7 worm cellular contexts compared by ENCODE assay signal in the genomic region with DNA sequence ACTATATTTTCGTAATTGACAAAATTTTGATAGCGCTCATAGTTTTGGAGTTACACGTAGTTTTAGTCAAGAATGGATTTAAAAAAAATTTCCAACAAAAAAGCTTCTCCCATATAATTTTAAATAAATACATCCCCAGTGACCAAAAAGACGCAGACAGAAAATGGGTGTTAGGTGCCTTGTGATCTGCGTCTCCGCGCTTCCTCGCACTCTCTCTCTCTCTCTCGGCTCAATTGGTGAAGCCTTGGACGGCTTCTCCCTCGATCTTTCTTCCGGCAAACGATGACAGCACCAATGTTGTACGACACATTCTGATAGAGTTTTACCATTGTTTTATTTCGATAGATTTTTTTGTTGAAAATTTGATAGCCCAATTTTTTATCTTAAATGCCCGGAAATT.
A peak's percentile ranks its signal among the peaks of the same experiment; 100 is the strongest.
TF ChIP-seq lines count a peak whose summit lies in the region.

No protein-coding gene starts in this region.

TF ChIP-seq in whole organism, L1 larva, 84 proteins besides CTCF, POLR2A, EP300 and RAD21 (continues in another document):
- TF ChIP-seq C34B4.2 (tag; optimal IDR thresholded peaks at IDR 0.05; lab: Kevin White, UChicago) (no peak), nhr-90 (tag; optimal IDR thresholded peaks at IDR 0.05; lab: Kevin White, UChicago; ENCODE audit: poor library complexity) (no peak), fkh-8 (tag; optimal IDR thresholded peaks at IDR 0.05; lab: Kevin White, UChicago) (peak; percentile 33), ama-1 (optimal IDR thresholded peaks at IDR 0.05; lab: Kevin White, UChicago) (no peak), nhr-237 (tag; optimal IDR thresholded peaks at IDR 0.05; lab: Kevin White, UChicago) (no peak), nhr-47 (tag; optimal IDR thresholded peaks at IDR 0.05; lab: Kevin White, UChicago) (peak; percentile 28), ets-5 (GFP tag; IDR thresholded peaks at IDR 0.05; lab: Robert Waterston, UW) (no peak), Y116A8C.19 (tag; optimal IDR thresholded peaks at IDR 0.05; lab: Kevin White, UChicago; ENCODE audit: borderline replicate concordance) (no peak), lin-35 (GFP tag; optimal IDR thresholded peaks at IDR 0.05; lab: Kevin White, UChicago) (peak in 1 of 2 experiments; percentile 23), nhr-85 (tag; lab: Kevin White, UChicago) (no peak), nhr-71 (tag; optimal IDR thresholded peaks at IDR 0.05; lab: Kevin White, UChicago) (peak; percentile 29)

TF ChIP-seq in whole organism, L2 larva, 48 proteins besides CTCF, POLR2A, EP300 and RAD21 (continues in another document):
- TF ChIP-seq ztf-1 (GFP tag; conservative IDR thresholded peaks at IDR 0.05; lab: Robert Waterston, UW): no peak
- no peak for TF ChIP-seq lin-39 (tag; optimal IDR thresholded peaks at IDR 0.05; lab: Kevin White, UChicago)
- TF ChIP-seq ZK546.5 (tag; optimal IDR thresholded peaks at IDR 0.05; lab: Kevin White, UChicago): no peak
- TF ChIP-seq unc-55 (GFP tag; optimal IDR thresholded peaks at IDR 0.05; lab: Kevin White, UChicago): peak; percentile 56
- no peak for TF ChIP-seq elt-1 (tag; optimal IDR thresholded peaks at IDR 0.05; lab: Kevin White, UChicago)
- no peak for TF ChIP-seq skn-1 (tag; optimal IDR thresholded peaks at IDR 0.05; lab: Kevin White, UChicago)
- TF ChIP-seq alr-1 (tag; optimal IDR thresholded peaks at IDR 0.05; lab: Kevin White, UChicago): no peak
- no peak for TF ChIP-seq aly-2 (tag; optimal IDR thresholded peaks at IDR 0.05; lab: Kevin White, UChicago)
- no peak for TF ChIP-seq elt-3 (tag; optimal IDR thresholded peaks at IDR 0.05; lab: Kevin White, UChicago)
- TF ChIP-seq peb-1 (tag; optimal IDR thresholded peaks at IDR 0.05; lab: Kevin White, UChicago): no peak
- TF ChIP-seq nhr-23 (tag; optimal IDR thresholded peaks at IDR 0.05; lab: Kevin White, UChicago): no peak
- TF ChIP-seq ztf-4 (tag; optimal IDR thresholded peaks at IDR 0.05; lab: Kevin White, UChicago): no peak
- no peak for TF ChIP-seq unc-62 (GFP tag; optimal IDR thresholded peaks at IDR 0.05; lab: Kevin White, UChicago)
- no peak for TF ChIP-seq lin-13 (GFP tag; optimal IDR thresholded peaks at IDR 0.05; lab: Kevin White, UChicago)

TF ChIP-seq in whole organism, L3 larva, 47 proteins besides CTCF, POLR2A, EP300 and RAD21:
- TF ChIP-seq hmg-11 (tag; optimal IDR thresholded peaks at IDR 0.05; lab: Kevin White, UChicago) (peak; percentile 52), lin-39 (tag; optimal IDR thresholded peaks at IDR 0.05; lab: Kevin White, UChicago) (peak; percentile 33), snpc-4 (tag; optimal IDR thresholded peaks at IDR 0.05; lab: Kevin White, UChicago) (no peak), nfya-1 (tag; optimal IDR thresholded peaks at IDR 0.05; lab: Kevin White, UChicago; ENCODE audit: insufficient read depth) (peak; percentile 45), ceh-9 (tag; optimal IDR thresholded peaks at IDR 0.05; lab: Kevin White, UChicago) (no peak), elt-3 (tag; optimal IDR thresholded peaks at IDR 0.05; lab: Kevin White, UChicago) (no peak)
TF ChIP-seq in whole organism, L3 larva: peak in this region for 3.

TF ChIP-seq in whole organism, L4 larva, 104 proteins besides CTCF, POLR2A, EP300 and RAD21:
- TF ChIP-seq lsy-2 (tag; optimal IDR thresholded peaks at IDR 0.05; lab: Kevin White, UChicago): peak in 1 of 2 experiments; percentile 36
- peak; percentile 66 for TF ChIP-seq hlh-30 (tag; optimal IDR thresholded peaks at IDR 0.05; lab: Kevin White, UChicago; ENCODE audit: insufficient read depth)
- TF ChIP-seq nhr-25 (tag; optimal IDR thresholded peaks at IDR 0.05; lab: Kevin White, UChicago; ENCODE audit: borderline replicate concordance, insufficient read depth): no peak
- no peak for TF ChIP-seq ceh-44 (GFP tag; IDR thresholded peaks at IDR 0.05; lab: Robert Waterston, UW)
TF ChIP-seq in whole organism, L4 larva: peak in this region for 2.

TF ChIP-seq in whole organism, late embryonic, 69 proteins besides CTCF, POLR2A, EP300 and RAD21:
- peak; percentile 15 for TF ChIP-seq unc-42 (tag; optimal IDR thresholded peaks at IDR 0.05; lab: Kevin White, UChicago)
- TF ChIP-seq ceh-31 (tag; optimal IDR thresholded peaks at IDR 0.05; lab: Kevin White, UChicago): peak; percentile 20
- TF ChIP-seq ama-1 (optimal IDR thresholded peaks at IDR 0.05; lab: Kevin White, UChicago): no peak
- peak; percentile 5 for TF ChIP-seq hlh-30 (tag; optimal IDR thresholded peaks at IDR 0.05; lab: Kevin White, UChicago; ENCODE audit: insufficient read depth)
- no peak for TF ChIP-seq fkh-6 (tag; optimal IDR thresholded peaks at IDR 0.05; lab: Kevin White, UChicago)
- TF ChIP-seq nfya-1 (tag; optimal IDR thresholded peaks at IDR 0.05; lab: Kevin White, UChicago): peak; percentile 4
TF ChIP-seq in whole organism, late embryonic: peak in this region for 4.

TF ChIP-seq in whole organism, mixed stage, embryonic, 35 proteins besides CTCF, POLR2A, EP300 and RAD21:
- TF ChIP-seq elt-1 (tag; optimal IDR thresholded peaks at IDR 0.05; lab: Kevin White, UChicago; ENCODE audit: borderline replicate concordance, insufficient read depth): no peak
- TF ChIP-seq ces-1 (GFP tag; optimal IDR thresholded peaks at IDR 0.05; lab: Kevin White, UChicago): peak; percentile 50

TF ChIP-seq in whole organism, young adult, 124 proteins besides CTCF, POLR2A, EP300 and RAD21:
- no peak for TF ChIP-seq T26A5.8 (tag; optimal IDR thresholded peaks at IDR 0.05; lab: Kevin White, UChicago)
- TF ChIP-seq hmg-1.2 (GFP tag; IDR thresholded peaks at IDR 0.05; lab: Robert Waterston, UW): peak; percentile 73; the same call in 1 of the 2 replicates
